Worm (Caenorhabditis elegans): ENCODE measurements around the gene pqn-75.

The pqn-75 gene

ce11 chrIV:4049398-4049998 lies 22.6 kb upstream of the pqn-75 start, which contains the start of gene pcn-1:
TSS of gene pcn-1 (minus strand) at chrIV:4049448.
- TF ChIP-seq W03F9.2 (tag; optimal IDR thresholded peaks at IDR 0.05): peak; percentile 95
- TF ChIP-seq him-1 (tag; optimal IDR thresholded peaks at IDR 0.05): peak; percentile 91
- peak; percentile 3 for TF ChIP-seq dao-5 (tag; optimal IDR thresholded peaks at IDR 0.05)

- TF ChIP-seq dao-5 (tag; optimal IDR thresholded peaks at IDR 0.05) (no peak), him-1 (tag; optimal IDR thresholded peaks at IDR 0.05) (no peak), W03F9.2 (tag; optimal IDR thresholded peaks at IDR 0.05) (no peak)
Observed at ce11 chrIV:4051539-4051938, 20.6 kb upstream of the pqn-75 start, which contains the start of gene wrt-5. TSS of gene wrt-5 (minus strand) at chrIV:4051639.

- TF ChIP-seq W03F9.2 (tag; optimal IDR thresholded peaks at IDR 0.05) (no peak), dao-5 (tag; optimal IDR thresholded peaks at IDR 0.05) (no peak), him-1 (tag; optimal IDR thresholded peaks at IDR 0.05) (no peak)
Observed at ce11 chrIV:4052274-4052673, 19.9 kb upstream of the pqn-75 start.

- TF ChIP-seq dao-5 (tag; optimal IDR thresholded peaks at IDR 0.05) (no peak), him-1 (tag; optimal IDR thresholded peaks at IDR 0.05) (no peak), W03F9.2 (tag; optimal IDR thresholded peaks at IDR 0.05) (no peak)
Observed at ce11 chrIV:4053405-4053804, 18.7 kb upstream of the pqn-75 start.

- TF ChIP-seq him-1 (tag; optimal IDR thresholded peaks at IDR 0.05): no peak
- TF ChIP-seq dao-5 (tag; optimal IDR thresholded peaks at IDR 0.05): no peak
- TF ChIP-seq W03F9.2 (tag; optimal IDR thresholded peaks at IDR 0.05): no peak
Observed at ce11 chrIV:4055297-4055696, 16.8 kb upstream of the pqn-75 start.

- no peak for TF ChIP-seq dao-5 (tag; optimal IDR thresholded peaks at IDR 0.05)
- no peak for TF ChIP-seq him-1 (tag; optimal IDR thresholded peaks at IDR 0.05)
- no peak for TF ChIP-seq W03F9.2 (tag; optimal IDR thresholded peaks at IDR 0.05)
Observed at ce11 chrIV:4063573-4063972, 8.6 kb upstream of the pqn-75 start, which contains the start of gene ilys-6. TSS of gene ilys-6 (minus strand) at chrIV:4063673.

- no peak for TF ChIP-seq him-1 (tag; optimal IDR thresholded peaks at IDR 0.05)
- no peak for TF ChIP-seq dao-5 (tag; optimal IDR thresholded peaks at IDR 0.05)
- TF ChIP-seq W03F9.2 (tag; optimal IDR thresholded peaks at IDR 0.05): no peak
Observed at ce11 chrIV:4067336-4067735, 4.8 kb upstream of the pqn-75 start.

ce11 chrIV:4068480-4068879 lies 3.6 kb upstream of the pqn-75 start, which contains the start of gene fbxb-55:
TSS of gene fbxb-55 (plus strand) at chrIV:4068780.
- no peak for TF ChIP-seq dao-5 (tag; optimal IDR thresholded peaks at IDR 0.05)
- no peak for TF ChIP-seq him-1 (tag; optimal IDR thresholded peaks at IDR 0.05)
- no peak for TF ChIP-seq W03F9.2 (tag; optimal IDR thresholded peaks at IDR 0.05)

- TF ChIP-seq dao-5 (tag; optimal IDR thresholded peaks at IDR 0.05): no peak
- TF ChIP-seq W03F9.2 (tag; optimal IDR thresholded peaks at IDR 0.05): no peak
- TF ChIP-seq him-1 (tag; optimal IDR thresholded peaks at IDR 0.05): no peak
Observed at ce11 chrIV:4070810-4071209, 1.3 kb upstream of the pqn-75 start.

ce11 chrIV:4074610-4075009 lies 2.5 kb downstream of the pqn-75 start, which contains the start of gene W03D2.9:
TSS of gene W03D2.9 (minus strand) at chrIV:4074710.
- TF ChIP-seq dao-5 (tag; optimal IDR thresholded peaks at IDR 0.05): no peak
- no peak for TF ChIP-seq him-1 (tag; optimal IDR thresholded peaks at IDR 0.05)
- TF ChIP-seq W03F9.2 (tag; optimal IDR thresholded peaks at IDR 0.05): no peak

- TF ChIP-seq dao-5 (tag; optimal IDR thresholded peaks at IDR 0.05) (no peak), W03F9.2 (tag; optimal IDR thresholded peaks at IDR 0.05) (no peak), him-1 (tag; optimal IDR thresholded peaks at IDR 0.05) (no peak)
Observed at ce11 chrIV:4076690-4077295, 4.7 kb downstream of the pqn-75 start.

- no peak for TF ChIP-seq him-1 (tag; optimal IDR thresholded peaks at IDR 0.05)
- TF ChIP-seq dao-5 (tag; optimal IDR thresholded peaks at IDR 0.05): no peak
- no peak for TF ChIP-seq W03F9.2 (tag; optimal IDR thresholded peaks at IDR 0.05)
Observed at ce11 chrIV:4078901-4079300, 6.8 kb downstream of the pqn-75 start, which contains the start of gene C35B1.8. TSS of gene C35B1.8 (minus strand) at chrIV:4079001.

- TF ChIP-seq W03F9.2 (tag; optimal IDR thresholded peaks at IDR 0.05) (no peak), dao-5 (tag; optimal IDR thresholded peaks at IDR 0.05) (no peak)
Observed at ce11 chrIV:4079514-4079913, 7.4 kb downstream of the pqn-75 start, which contains the start of gene C35B1.4. TSS of gene C35B1.4 (plus strand) at chrIV:4079814.

- TF ChIP-seq him-1 (tag; optimal IDR thresholded peaks at IDR 0.05): no peak
- no peak for TF ChIP-seq dao-5 (tag; optimal IDR thresholded peaks at IDR 0.05)
- no peak for TF ChIP-seq W03F9.2 (tag; optimal IDR thresholded peaks at IDR 0.05)
Observed at ce11 chrIV:4080846-4081245, 8.7 kb downstream of the pqn-75 start, which contains the start of the genes C35B1.9 and C35B1.3. TSS of gene C35B1.9 (minus strand) at chrIV:4080946. TSS of gene C35B1.3 (plus strand) at chrIV:4081151.

All from whole organism, L4/young adult.